Worm (Caenorhabditis elegans) whole organism, L4 larva: ENCODE data around the gene F58F9.8.

Experiments
- D1046.2 ChIP-seq: fragments of 200-800 bp; sonication (Bioruptor generic); IDR thresholded peaks from 2 replicates; pipeline ENCODE4 v1.3.6; 2022; ENCODE audit warnings: missing genetic modification characterization, missing compliant biosample characterization
- F10B5.3 ChIP-seq: sonication (generic microtip); optimal IDR thresholded peaks from 2 replicates; lab custom pipeline; 2016; ENCODE audit warnings: mild to moderate bottlenecking, missing genetic modification characterization, missing compliant biosample characterization
- F49E8.2 ChIP-seq: sonication (generic microtip); optimal IDR thresholded peaks from 2 replicates; lab custom pipeline; 2016; ENCODE audit warnings: missing compliant biosample characterization, mild to moderate bottlenecking, missing genetic modification characterization, borderline replicate concordance
- R02D3.7 ChIP-seq: fragments of 150-350 bp; sonication (generic microtip); optimal IDR thresholded peaks from 3 replicates; lab custom pipeline; 2014; ENCODE audit warnings: missing biosample characterization, missing genetic modification characterization
- T20F7.1 ChIP-seq: fragments of 200-800 bp; sonication (Bioruptor generic); optimal IDR thresholded peaks from 2 replicates; lab custom pipeline; 2018; ENCODE audit warnings: mild to moderate bottlenecking, missing genetic modification characterization, missing compliant biosample characterization
- Y5F2A.4 ChIP-seq: fragments of 200-800 bp; sonication (Bioruptor generic); optimal IDR thresholded peaks from 2 replicates; lab custom pipeline; 2018; ENCODE audit warnings: mild to moderate bottlenecking, missing genetic modification characterization, missing compliant biosample characterization
- arid-1 ChIP-seq: fragments of 200-800 bp; sonication (Bioruptor generic); conservative IDR thresholded peaks from 2 replicates; pipeline ENCODE4 v1.3.6; 2022; ENCODE audit warnings: missing genetic modification reagents, missing genetic modification characterization, missing compliant biosample characterization
- ceh-32 ChIP-seq: sonication (generic microtip); optimal IDR thresholded peaks from 2 replicates; lab custom pipeline; 2016; ENCODE audit warnings: mild to moderate bottlenecking, missing genetic modification characterization, missing compliant biosample characterization; ENCODE audit not compliant: poor library complexity
- ceh-82 ChIP-seq: sonication (generic microtip); optimal IDR thresholded peaks from 2 replicates; lab custom pipeline; 2017; ENCODE audit warnings: missing biosample characterization, missing genetic modification characterization
- daf-12 ChIP-seq: fragments of 150-350 bp; optimal IDR thresholded peaks from 2 replicates; lab custom pipeline; 2014; ENCODE audit warnings: missing biosample characterization, missing genetic modification reagents, missing genetic modification characterization
- daf-8 ChIP-seq: fragments of 200-800 bp; sonication (Bioruptor generic); IDR thresholded peaks from 2 replicates; pipeline ENCODE4 v1.3.6; 2022; ENCODE audit warnings: missing genetic modification characterization, missing compliant biosample characterization
- dmd-6 ChIP-seq: fragments of 200-800 bp; sonication (Bioruptor generic); IDR thresholded peaks from 2 replicates; pipeline ENCODE4 v1.3.6; 2022; ENCODE audit warnings: missing genetic modification reagents, missing genetic modification characterization, missing compliant biosample characterization
- dpl-1 ChIP-seq: fragments of 150-350 bp; optimal IDR thresholded peaks from 2 replicates; lab custom pipeline; 2014; ENCODE audit warnings: missing biosample characterization, missing genetic modification reagents, missing genetic modification characterization
- duxl-1 ChIP-seq: sonication (generic microtip); optimal IDR thresholded peaks from 2 replicates; lab custom pipeline; 2016; ENCODE audit warnings: mild to moderate bottlenecking, missing genetic modification characterization, moderate library complexity, missing compliant biosample characterization; ENCODE audit not compliant: poor library complexity
- egl-27 ChIP-seq: sonication (generic microtip); optimal IDR thresholded peaks from 3 replicates; lab custom pipeline; 2017; ENCODE audit warnings: missing biosample characterization, missing genetic modification reagents, missing genetic modification characterization
- fos-1 ChIP-seq: fragments of 150-350 bp; optimal IDR thresholded peaks from 2 replicates; lab custom pipeline; 2014; ENCODE audit warnings: missing biosample characterization, missing genetic modification characterization
- hmg-1.1 ChIP-seq: fragments of 200-800 bp; sonication (Bioruptor generic); IDR thresholded peaks from 2 replicates; pipeline ENCODE4 v1.3.6; 2022; ENCODE audit warnings: missing genetic modification reagents, missing genetic modification characterization, missing compliant biosample characterization
- lim-7 ChIP-seq: fragments of 200-800 bp; sonication (Bioruptor generic); IDR thresholded peaks from 2 replicates; pipeline ENCODE4 v1.3.6; 2022; ENCODE audit warnings: missing genetic modification characterization, missing compliant biosample characterization
- lin-15B ChIP-seq: fragments of 150-350 bp; sonication (generic microtip); optimal IDR thresholded peaks from 3 replicates; lab custom pipeline; 2014; ENCODE audit warnings: missing biosample characterization, missing genetic modification characterization
- lir-3 ChIP-seq: sonication (generic microtip); optimal IDR thresholded peaks from 2 replicates; lab custom pipeline; 2016; ENCODE audit warnings: mild to moderate bottlenecking, missing genetic modification characterization, missing compliant biosample characterization
- madf-5 ChIP-seq, 2 experiments: fragments of 200-800 bp; sonication (Bioruptor generic); IDR thresholded peaks; 2 replicates each; pipeline ENCODE4 v1.3.6; 2022; ENCODE audit warnings: missing compliant biosample characterization in 2 of 2, missing genetic modification characterization in 2 of 2
- mes-2 ChIP-seq: sonication (generic microtip); optimal IDR thresholded peaks from 2 replicates; lab custom pipeline; 2016; ENCODE audit warnings: missing genotype, mild to moderate bottlenecking, missing genetic modification characterization, missing compliant biosample characterization; ENCODE audit not compliant: poor library complexity, severe bottlenecking
- nhr-10 ChIP-seq: fragments of 150-350 bp; optimal IDR thresholded peaks from 2 replicates; lab custom pipeline; 2014; ENCODE audit warnings: missing biosample characterization, missing genetic modification characterization
- nhr-102 ChIP-seq: sonication (generic microtip); optimal IDR thresholded peaks from 2 replicates; lab custom pipeline; 2016; ENCODE audit warnings: mild to moderate bottlenecking, missing genetic modification characterization, moderate library complexity, missing compliant biosample characterization
- nhr-25 ChIP-seq: sonication (generic microtip); optimal IDR thresholded peaks from 2 replicates; lab custom pipeline; 2017; ENCODE audit warnings: missing genetic modification characterization, mild to moderate bottlenecking, missing compliant biosample characterization, antibody characterized with exemption, moderate library complexity, borderline replicate concordance; ENCODE audit not compliant: insufficient read depth
- nhr-28 ChIP-seq: fragments of 150-350 bp; optimal IDR thresholded peaks from 2 replicates; lab custom pipeline; 2014; ENCODE audit warnings: missing biosample characterization, missing genetic modification characterization
- nhr-41 ChIP-seq: fragments of 200-800 bp; sonication (Bioruptor generic); IDR thresholded peaks from 2 replicates; pipeline ENCODE4 v1.3.6; 2022; ENCODE audit warnings: missing genetic modification reagents, missing genetic modification characterization, missing compliant biosample characterization
- php-3 ChIP-seq: fragments of 200-800 bp; sonication (Bioruptor generic); IDR thresholded peaks from 2 replicates; pipeline ENCODE4 v1.3.6; 2022; ENCODE audit warnings: missing genetic modification reagents, missing genetic modification characterization, missing compliant biosample characterization
- pqm-1 ChIP-seq: sonication (generic microtip); optimal IDR thresholded peaks from 2 replicates; lab custom pipeline; 2017; ENCODE audit warnings: missing biosample characterization, missing genetic modification characterization
- set-16 ChIP-seq: fragments of 200-800 bp; sonication (Bioruptor generic); IDR thresholded peaks from 2 replicates; pipeline ENCODE4 v1.3.6; 2022; ENCODE audit warnings: missing genetic modification reagents, missing genetic modification characterization, missing compliant biosample characterization
- spr-3 ChIP-seq: fragments of 200-800 bp; sonication (Bioruptor generic); optimal IDR thresholded peaks from 2 replicates; lab custom pipeline; 2018; ENCODE audit warnings: mild to moderate bottlenecking, missing genetic modification characterization, missing compliant biosample characterization
- unc-39 ChIP-seq: sonication (generic microtip); optimal IDR thresholded peaks from 2 replicates; lab custom pipeline; 2017; ENCODE audit warnings: missing biosample characterization, missing genetic modification characterization
- unc-62 ChIP-seq, 3 experiments: fragments of 150-350 bp in 1 of 3; sonication (generic microtip); optimal IDR thresholded peaks in 2 of 3; peaks in 1 of 3; 1 replicate in 1 of 3; 2 replicates in 2 of 3; lab custom pipeline; 2014 to 2017; ENCODE audit warnings: missing biosample characterization in 3 of 3, missing genetic modification characterization in 3 of 3, missing genetic modification reagents in 3 of 3, missing genotype in 1 of 3
- zag-1 ChIP-seq: fragments of 150-350 bp; optimal IDR thresholded peaks from 2 replicates; lab custom pipeline; 2014; ENCODE audit warnings: missing biosample characterization, missing genetic modification characterization
- zfp-3 ChIP-seq: fragments of 200-800 bp; sonication (Bioruptor generic); conservative IDR thresholded peaks from 2 replicates; pipeline ENCODE4 v1.3.6; 2022; ENCODE audit warnings: missing genetic modification reagents, missing genetic modification characterization, missing compliant biosample characterization
- zip-11 ChIP-seq: fragments of 200-800 bp; sonication (Bioruptor generic); IDR thresholded peaks from 2 replicates; pipeline ENCODE4 v1.3.6; 2022; ENCODE audit warnings: missing genetic modification characterization, missing compliant biosample characterization
- ztf-11 ChIP-seq: fragments of 150-350 bp; optimal IDR thresholded peaks from 2 replicates; lab custom pipeline; 2014; ENCODE audit warnings: missing biosample characterization, missing genetic modification characterization

Gene F58F9.8

DNA sequence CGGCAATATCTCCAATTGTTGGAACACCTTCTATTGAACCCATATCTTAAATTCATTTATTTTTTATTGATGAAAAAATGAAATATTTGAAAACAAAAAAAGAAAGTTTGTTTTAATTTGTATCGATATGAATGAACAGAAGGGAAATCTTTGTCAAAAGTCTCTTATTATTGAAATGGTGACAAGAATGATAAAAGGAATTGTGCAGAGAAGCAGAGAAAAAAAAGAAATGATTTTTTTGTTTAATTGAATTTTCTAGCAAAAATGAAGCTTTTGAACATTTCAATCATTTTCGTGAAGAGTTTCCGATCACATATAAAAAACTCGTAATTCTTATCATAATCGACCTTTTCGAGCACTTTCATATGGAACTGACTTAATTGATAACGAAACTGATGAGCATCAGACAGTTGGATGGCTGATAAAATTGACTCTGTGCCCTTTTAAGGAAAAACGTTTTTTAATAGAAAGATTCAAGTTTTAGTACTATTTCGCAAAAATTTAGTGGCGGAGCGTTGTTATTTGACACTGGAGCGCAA, 37.8 kb downstream of the F58F9.8 start, which contains the start of the genes aat-4 and T13A10.1:
aat-4 (minus strand) TSS at position 51 of the 539 bp plus-strand sequence.
T13A10.1 (plus strand) TSS at position 411 of the 539 bp plus-strand sequence.
- TF ChIP-seq Y5F2A.4 (GFP tag; lab: Kevin White, UChicago): no peak
- TF ChIP-seq nhr-102 (tag; lab: Kevin White, UChicago): no peak
- no peak for TF ChIP-seq lim-7 (GFP tag; lab: Robert Waterston, UW)
- peak in 1 of 2 experiments; percentile 74 for TF ChIP-seq unc-62 (GFP tag; optimal IDR thresholded peaks at IDR 0.05 in 1 of 2; lab: Kevin White, UChicago)
- no peak for TF ChIP-seq unc-62 (tag; optimal IDR thresholded peaks at IDR 0.05; lab: Kevin White, UChicago)
- no peak for TF ChIP-seq fos-1
- no peak for TF ChIP-seq madf-5 (GFP tag; IDR thresholded peaks at IDR 0.05; lab: Robert Waterston, UW)
- TF ChIP-seq daf-12 (tag; lab: Kevin White, UChicago): no peak
- peak; percentile 92 for TF ChIP-seq pqm-1 (tag; lab: Kevin White, UChicago)
- TF ChIP-seq ztf-11 (tag; lab: Kevin White, UChicago): no peak
- peak; percentile 88 for TF ChIP-seq dmd-6 (GFP tag; lab: Robert Waterston, UW)
- TF ChIP-seq arid-1 (GFP tag; lab: Robert Waterston, UW): no peak
- TF ChIP-seq php-3 (GFP tag; lab: Robert Waterston, UW): peak; percentile 84
- TF ChIP-seq lir-3: no peak
- peak; percentile 65; the same call in 1 of the 2 replicates for TF ChIP-seq nhr-41 (GFP tag; lab: Robert Waterston, UW)
- no peak for TF ChIP-seq ceh-82 (tag; lab: Kevin White, UChicago)
- peak; percentile 60 for TF ChIP-seq nhr-28
- TF ChIP-seq F10B5.3: no peak
- no peak for TF ChIP-seq duxl-1
- TF ChIP-seq, all 104 proteins: peak for 6

DNA sequence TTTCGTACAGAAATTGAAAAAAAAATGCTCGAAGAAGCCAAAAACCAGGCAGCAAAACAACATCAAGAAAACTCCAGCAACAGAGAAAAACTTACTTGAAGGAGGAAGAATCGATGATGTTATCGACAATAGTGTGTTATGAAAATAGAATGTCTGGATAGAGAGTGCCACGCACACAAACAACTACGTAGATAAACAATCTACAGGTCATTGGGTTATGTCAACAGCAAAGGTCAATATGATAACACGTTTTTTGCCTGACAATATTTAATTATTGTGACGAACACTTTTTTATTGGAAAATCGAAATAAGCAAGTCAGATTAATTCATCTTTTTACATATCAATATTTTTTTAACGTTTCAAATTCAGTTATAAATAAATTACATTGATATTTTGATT, 41.4 kb downstream of the F58F9.8 start, which contains the start of gene sams-5:
sams-5 (minus strand) TSS at position 131 of the 400 bp plus-strand sequence.
- TF ChIP-seq nhr-10: no peak
- no peak for TF ChIP-seq daf-12 (tag; lab: Kevin White, UChicago)
- TF ChIP-seq set-16 (GFP tag; lab: Robert Waterston, UW): no peak

DNA sequence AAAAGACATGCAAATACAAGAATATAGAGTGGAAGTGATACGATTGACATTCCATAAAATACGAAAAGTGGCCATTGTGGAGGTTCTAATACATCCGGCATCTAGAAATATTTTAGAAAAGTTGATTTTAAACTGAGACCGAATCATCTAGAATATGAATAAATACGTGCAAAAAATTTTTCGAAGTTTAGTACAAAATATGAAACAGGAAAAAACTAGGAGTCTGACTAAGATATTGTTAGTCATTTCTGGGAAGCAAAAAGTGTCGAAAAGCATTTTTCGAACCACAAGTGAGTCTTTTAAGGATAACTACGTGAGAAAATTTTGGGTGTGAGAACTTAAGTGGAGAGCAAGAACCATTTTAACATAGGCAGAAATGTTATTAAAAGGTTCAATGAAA, 44.2 kb downstream of the F58F9.8 start, which contains the start of gene srv-32:
srv-32 (minus strand) TSS at position 101 of the 400 bp plus-strand sequence.
- TF ChIP-seq spr-3 (GFP tag; lab: Kevin White, UChicago) (no peak), daf-12 (tag; lab: Kevin White, UChicago) (no peak), F10B5.3 (no peak), lin-15B (tag; lab: Kevin White, UChicago) (no peak)

DNA sequence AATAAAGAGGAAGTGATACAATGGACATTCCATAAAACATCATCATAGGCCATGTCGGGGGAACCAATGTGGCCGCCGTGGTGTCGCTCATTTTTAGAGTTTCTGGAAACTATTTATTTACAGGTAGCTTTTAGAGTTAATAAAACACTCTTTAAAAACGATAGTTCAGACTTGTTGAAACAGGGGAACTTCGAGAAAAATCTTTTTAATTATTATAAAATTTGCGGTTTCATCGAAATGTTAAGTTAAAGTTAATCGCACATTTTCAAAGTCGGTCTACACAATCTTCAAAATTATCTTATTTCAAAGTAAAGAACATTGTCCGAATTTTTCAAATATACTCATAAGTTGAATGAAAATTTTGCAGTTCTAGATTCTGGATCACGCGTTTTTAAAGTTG, 46.3 kb downstream of the F58F9.8 start, which contains the start of gene ops-1:
ops-1 (minus strand) TSS at position 101 of the 400 bp plus-strand sequence.
- no peak for TF ChIP-seq dpl-1
- TF ChIP-seq unc-39 (tag; lab: Kevin White, UChicago): no peak
- TF ChIP-seq zag-1 (tag; lab: Kevin White, UChicago): no peak
- TF ChIP-seq T20F7.1 (GFP tag; lab: Kevin White, UChicago): no peak
- no peak for TF ChIP-seq egl-27 (tag; lab: Kevin White, UChicago)
- TF ChIP-seq F49E8.2: no peak
- no peak for TF ChIP-seq daf-8 (GFP tag; lab: Robert Waterston, UW)
- TF ChIP-seq zip-11 (GFP tag; lab: Robert Waterston, UW): no peak
- TF ChIP-seq nhr-25 (tag; lab: Kevin White, UChicago): no peak
- no peak for TF ChIP-seq R02D3.7
- TF ChIP-seq D1046.2: no peak
- TF ChIP-seq nhr-28: no peak
- no peak for TF ChIP-seq mes-2 (tag; lab: Kevin White, UChicago)
- TF ChIP-seq zfp-3 (GFP tag; lab: Robert Waterston, UW): no peak
- TF ChIP-seq ceh-32 (tag; lab: Kevin White, UChicago): no peak
- TF ChIP-seq hmg-1.1: no peak
